Worm (Caenorhabditis elegans) whole organism, L4/young adult: ENCODE data around the gene H11E01.3.

ENCODE experiments used
- W03F9.2 ChIP-seq: fragments of 150-350 bp; optimal IDR thresholded peaks from 2 replicates; lab custom pipeline; 2014; ENCODE audit warnings: missing biosample characterization, missing genetic modification characterization
- dao-5 ChIP-seq: sonication (generic microtip); optimal IDR thresholded peaks from 2 replicates; lab custom pipeline; 2016; ENCODE audit warnings: missing genotype, missing genetic modification characterization, moderate library complexity, missing compliant biosample characterization
- him-1 ChIP-seq: sonication (generic microtip); optimal IDR thresholded peaks from 2 replicates; lab custom pipeline; 2016; ENCODE audit warnings: missing genotype, missing genetic modification reagents, missing genetic modification characterization, missing compliant biosample characterization

Gene H11E01.3

ce11 chrX:1603027-1603426 lies 1.7 kb upstream of the H11E01.3 start:
- TF ChIP-seq dao-5 (tag; lab: Kevin White, UChicago), result no peak
- no peak for TF ChIP-seq W03F9.2 (tag; lab: Kevin White, UChicago)
- no peak for TF ChIP-seq him-1

ce11 chrX:1603709-1604108 lies 997 bp upstream of the H11E01.3 start:
- no peak for TF ChIP-seq W03F9.2 (tag; lab: Kevin White, UChicago)
- TF ChIP-seq him-1, result no peak
- TF ChIP-seq dao-5 (tag; lab: Kevin White, UChicago), result no peak

ce11 chrX:1612948-1613347 lies 8.2 kb downstream of the H11E01.3 start:
- TF ChIP-seq him-1 (no peak), dao-5 (tag; lab: Kevin White, UChicago) (no peak), W03F9.2 (tag; lab: Kevin White, UChicago) (no peak)

- TF ChIP-seq dao-5 (tag; lab: Kevin White, UChicago) (no peak), him-1 (no peak), W03F9.2 (tag; lab: Kevin White, UChicago) (no peak)
These were observed 9.2 kb downstream of the H11E01.3 start for ce11 chrX:1613860-1614259.

- TF ChIP-seq W03F9.2 (tag; lab: Kevin White, UChicago), result no peak
- TF ChIP-seq dao-5 (tag; lab: Kevin White, UChicago), result no peak
- no peak for TF ChIP-seq him-1
These were observed 16.2 kb downstream of the H11E01.3 start, which contains the start of gene H11E01.2 for ce11 chrX:1620678-1621449. Gene H11E01.2 (plus strand): TSS chrX:1621057.

ce11 chrX:1623048-1623447 lies 18.3 kb downstream of the H11E01.3 start:
- TF ChIP-seq dao-5 (tag; lab: Kevin White, UChicago), result no peak
- TF ChIP-seq W03F9.2 (tag; lab: Kevin White, UChicago), result no peak
- TF ChIP-seq him-1, result no peak

- TF ChIP-seq him-1 (peak; percentile 98), W03F9.2 (tag; lab: Kevin White, UChicago) (peak; percentile 97), dao-5 (tag; lab: Kevin White, UChicago) (peak; percentile 49)
These were observed 22.3 kb downstream of the H11E01.3 start for ce11 chrX:1627013-1627412.

- no peak for TF ChIP-seq W03F9.2 (tag; lab: Kevin White, UChicago)
- no peak for TF ChIP-seq dao-5 (tag; lab: Kevin White, UChicago)
- TF ChIP-seq him-1, result no peak
These were observed 23.1 kb downstream of the H11E01.3 start, which contains the start of gene fbxb-58 for ce11 chrX:1627837-1628236. Gene fbxb-58 (plus strand): TSS chrX:1628137.

- no peak for TF ChIP-seq dao-5 (tag; lab: Kevin White, UChicago)
- TF ChIP-seq him-1, result no peak
- TF ChIP-seq W03F9.2 (tag; lab: Kevin White, UChicago), result no peak
These were observed 25.0 kb downstream of the H11E01.3 start for ce11 chrX:1629746-1630145.

ce11 chrX:1630881-1631516 lies 26.3 kb downstream of the H11E01.3 start, which contains the start of gene ZK380.2:
Gene ZK380.2 (plus strand): TSS chrX:1631466.
- no peak for TF ChIP-seq him-1

ce11 chrX:1643442-1644096 lies 38.9 kb downstream of the H11E01.3 start:
- TF ChIP-seq dao-5 (tag; lab: Kevin White, UChicago), result no peak
- no peak for TF ChIP-seq W03F9.2 (tag; lab: Kevin White, UChicago)
- TF ChIP-seq him-1, result no peak

- no peak for TF ChIP-seq him-1
- TF ChIP-seq dao-5 (tag; lab: Kevin White, UChicago), result no peak
- no peak for TF ChIP-seq W03F9.2 (tag; lab: Kevin White, UChicago)
These were observed 47.0 kb downstream of the H11E01.3 start, which contains the start of gene ZK380.4 for ce11 chrX:1651668-1652067. Gene ZK380.4 (minus strand): TSS chrX:1651994.

ce11 chrX:1654146-1654545 lies 49.4 kb downstream of the H11E01.3 start, which contains the start of gene ZK380.6:
Gene ZK380.6 (plus strand): TSS chrX:1654446.
- no peak for TF ChIP-seq him-1

ce11 chrX:1655207-1655606 lies 50.5 kb downstream of the H11E01.3 start, which contains the start of gene tbx-32:
Gene tbx-32 (plus strand): TSS chrX:1655507.
- no peak for TF ChIP-seq W03F9.2 (tag; lab: Kevin White, UChicago)
- TF ChIP-seq dao-5 (tag; lab: Kevin White, UChicago), result no peak
- no peak for TF ChIP-seq him-1
